Worm (Caenorhabditis elegans): ENCODE results near the gene tmem-258.

- TF ChIP-seq fkh-10 (GFP tag; optimal IDR thresholded peaks at IDR 0.05) = no peak
- no peak for TF ChIP-seq fos-1 (tag; optimal IDR thresholded peaks at IDR 0.05)
Observed at ce11 chrV:7027055-7027454, 35.9 kb upstream of the tmem-258 start, which contains the start of gene F20A1.6.
